Worm (Caenorhabditis elegans) whole organism, L3 larva: Measurements from ENCODE around the gene fbxa-219.

Experiments used
- ZK546.5 ChIP-seq: sonication (generic microtip); optimal IDR thresholded peaks from 2 replicates; lab custom pipeline; 2017; ENCODE audit warnings: missing biosample characterization, missing genetic modification characterization
- aly-2 ChIP-seq: fragments of 150-350 bp; optimal IDR thresholded peaks from 2 replicates; lab custom pipeline; 2014; ENCODE audit warnings: missing biosample characterization, missing genetic modification characterization
- ama-1 ChIP-seq: fragments of 150-350 bp; optimal IDR thresholded peaks from 2 replicates; lab custom pipeline; 2018
- daf-12 ChIP-seq: fragments of 150-350 bp; optimal IDR thresholded peaks from 2 replicates; lab custom pipeline; 2014; ENCODE audit warnings: missing biosample characterization, missing genetic modification reagents, missing genetic modification characterization
- egl-27 ChIP-seq: sonication (generic microtip); optimal IDR thresholded peaks from 4 replicates; lab custom pipeline; 2017; ENCODE audit warnings: missing biosample characterization, missing genetic modification reagents, missing genetic modification characterization
- fos-1 ChIP-seq: fragments of 150-350 bp; optimal IDR thresholded peaks from 2 replicates; lab custom pipeline; 2014; ENCODE audit warnings: missing biosample characterization, missing genetic modification characterization
- lin-15B ChIP-seq: fragments of 150-350 bp; optimal IDR thresholded peaks from 2 replicates; lab custom pipeline; 2014; ENCODE audit warnings: missing biosample characterization, missing genetic modification characterization
- nhr-25 ChIP-seq: sonication (generic microtip); optimal IDR thresholded peaks from 2 replicates; lab custom pipeline; 2017; ENCODE audit warnings: missing biosample characterization, missing genetic modification characterization
- nhr-76 ChIP-seq: fragments of 150-350 bp; sonication (generic microtip); optimal IDR thresholded peaks from 5 replicates; lab custom pipeline; 2014; ENCODE audit warnings: missing biosample characterization, missing genetic modification characterization
- pqm-1 ChIP-seq: fragments of 150-350 bp; optimal IDR thresholded peaks from 2 replicates; lab custom pipeline; 2017; ENCODE audit warnings: missing biosample characterization, missing genetic modification characterization, inconsistent platforms
- skn-1 ChIP-seq: fragments of 150-350 bp; optimal IDR thresholded peaks from 2 replicates; lab custom pipeline; 2014; ENCODE audit warnings: missing biosample characterization, missing genetic modification characterization
- unc-39 ChIP-seq: sonication (generic microtip); optimal IDR thresholded peaks from 4 replicates; lab custom pipeline; 2017; ENCODE audit warnings: missing biosample characterization, missing genetic modification characterization

DNA sequence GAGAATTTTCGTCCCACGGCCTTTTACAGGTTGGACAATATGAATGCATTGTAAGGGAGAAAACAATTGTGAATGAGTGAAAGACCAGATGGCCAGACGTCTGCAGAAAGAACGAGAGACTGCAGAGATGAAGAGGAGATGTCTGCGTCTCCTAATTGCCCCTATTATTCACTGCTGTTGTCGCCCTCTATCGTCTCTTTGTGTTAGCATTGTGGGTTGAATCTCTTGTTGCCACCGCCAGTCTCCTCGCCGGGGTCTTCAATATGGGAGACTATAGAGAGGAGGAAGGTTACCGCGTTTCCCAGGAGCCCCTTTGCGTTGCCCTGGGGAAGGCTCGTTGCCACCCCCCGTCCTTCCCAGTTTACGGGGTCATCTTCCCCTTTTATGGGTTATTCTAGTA lies 13.7 kb downstream of the fbxa-219 start, which contains the start of gene Y54F10BM.9:
- no peak for TF ChIP-seq pqm-1 (tag; lab: Kevin White, UChicago)
- peak; percentile 3 for TF ChIP-seq nhr-25 (tag; lab: Kevin White, UChicago)
- TF ChIP-seq unc-39 (tag; lab: Kevin White, UChicago), result no peak
- TF ChIP-seq ama-1, result no peak
- no peak for TF ChIP-seq daf-12 (tag; lab: Kevin White, UChicago)
- no peak for TF ChIP-seq lin-15B (tag; lab: Kevin White, UChicago)
- TF ChIP-seq aly-2 (tag; lab: Kevin White, UChicago), result no peak
- no peak for TF ChIP-seq skn-1 (tag; lab: Kevin White, UChicago)
- TF ChIP-seq egl-27 (tag; lab: Kevin White, UChicago), result no peak
- TF ChIP-seq fos-1 (tag; lab: Kevin White, UChicago), result no peak
- no peak for TF ChIP-seq ZK546.5 (tag; lab: Kevin White, UChicago)
- no peak for TF ChIP-seq nhr-76 (tag; lab: Kevin White, UChicago)
